Fruit fly (Drosophila melanogaster) whole organism, wandering third instar larva: ENCODE results near the gene CG4362.

ENCODE experiments used
- Abd-B ChIP-seq: fragments of >200 bp; optimal IDR thresholded peaks from 2 replicates; lab custom pipeline; 2017; ENCODE audit warnings: missing biosample characterization, missing genetic modification characterization
- CG32264 ChIP-seq: fragments of 200-800 bp; sonication (Bioruptor generic); optimal IDR thresholded peaks from 2 replicates; lab custom pipeline; 2016; ENCODE audit warnings: missing biosample characterization, missing genetic modification characterization
- CrebA ChIP-seq: fragments of 200-800 bp; sonication (Bioruptor generic); optimal IDR thresholded peaks from 2 replicates; lab custom pipeline; 2016; ENCODE audit warnings: missing biosample characterization, mild to moderate bottlenecking, missing genetic modification characterization, borderline replicate concordance
- Dfd ChIP-seq: fragments of >200 bp; optimal IDR thresholded peaks from 2 replicates; lab custom pipeline; 2017; ENCODE audit warnings: missing biosample characterization, missing genetic modification characterization
- Dif ChIP-seq: fragments of 200-275, 200-300 bp; sonication (Bioruptor generic); optimal IDR thresholded peaks from 2 replicates; lab custom pipeline; 2018; ENCODE audit warnings: missing biosample characterization, missing genetic modification characterization; ENCODE audit not compliant: partially characterized antibody
- GATAd ChIP-seq: sonication (Bioruptor generic); optimal IDR thresholded peaks from 2 replicates; lab custom pipeline; 2016; ENCODE audit warnings: missing biosample characterization, missing genetic modification characterization
- HLH106 ChIP-seq: fragments of 200-800 bp; optimal IDR thresholded peaks from 3 replicates; lab custom pipeline; 2019; ENCODE audit warnings: missing biosample characterization, mild to moderate bottlenecking, missing genetic modification characterization, moderate library complexity
- Hnf4 ChIP-seq: fragments of 200-800 bp; sonication (Bioruptor generic); optimal IDR thresholded peaks from 2 replicates; lab custom pipeline; 2016; ENCODE audit warnings: missing biosample characterization, mild to moderate bottlenecking, missing genetic modification characterization
- Hr78 ChIP-seq: fragments of >200 bp; optimal IDR thresholded peaks from 2 replicates; lab custom pipeline; 2017; ENCODE audit warnings: missing biosample characterization, missing genetic modification characterization
- Hr83 ChIP-seq: fragments of 200-300 bp; sonication (Bioruptor generic); optimal IDR thresholded peaks from 2 replicates; lab custom pipeline; 2016; ENCODE audit warnings: missing biosample characterization, mild to moderate bottlenecking, missing genetic modification characterization, moderate library complexity; ENCODE audit not compliant: poor library complexity, severe bottlenecking
- Jra ChIP-seq: sonication (Bioruptor generic); optimal IDR thresholded peaks from 2 replicates; lab custom pipeline; 2016; ENCODE audit warnings: missing biosample characterization, missing genetic modification characterization
- Mio ChIP-seq: sonication (Bioruptor generic); optimal IDR thresholded peaks from 2 replicates; lab custom pipeline; 2016; ENCODE audit warnings: missing biosample characterization, missing genetic modification characterization
- Myc ChIP-seq: fragments of >200 bp; optimal IDR thresholded peaks from 2 replicates; lab custom pipeline; 2017
- N ChIP-seq: fragments of >200 bp; optimal IDR thresholded peaks from 2 replicates; lab custom pipeline; 2018; ENCODE audit warnings: missing biosample characterization, missing external identifiers, missing genetic modification characterization
- OdsH ChIP-seq: fragments of 200-800 bp; sonication (Bioruptor generic); optimal IDR thresholded peaks from 2 replicates; lab custom pipeline; 2016; ENCODE audit warnings: missing biosample characterization, mild to moderate bottlenecking, missing genetic modification characterization
- Rel ChIP-seq, 2 experiments: fragments of 200-800 bp; sonication (Bioruptor generic) in 1 of 2; optimal IDR thresholded peaks; 2 replicates in 1 of 2; 3 replicates in 1 of 2; lab custom pipeline; 2016 to 2019; ENCODE audit warnings: mild to moderate bottlenecking in 2 of 2, missing biosample characterization in 2 of 2, missing genetic modification characterization in 2 of 2, moderate library complexity in 1 of 2
- Sp1 ChIP-seq: fragments of 200-800 bp; sonication (Bioruptor generic); optimal IDR thresholded peaks from 3 replicates; lab custom pipeline; 2019; ENCODE audit warnings: missing biosample characterization, mild to moderate bottlenecking, missing genetic modification characterization, moderate library complexity
- Vsx2 ChIP-seq: fragments of 200-300, 225-300 bp; sonication (Bioruptor generic); optimal IDR thresholded peaks from 2 replicates; lab custom pipeline; 2018; ENCODE audit warnings: missing biosample characterization, missing genetic modification characterization; ENCODE audit not compliant: partially characterized antibody
- br ChIP-seq: fragments of 200-800 bp; sonication (Bioruptor generic); optimal IDR thresholded peaks from 2 replicates; lab custom pipeline; 2016; ENCODE audit warnings: missing biosample characterization, missing genetic modification characterization
- brk ChIP-seq: fragments of 200-800 bp; sonication (Bioruptor generic); optimal IDR thresholded peaks from 2 replicates; lab custom pipeline; 2016; ENCODE audit warnings: missing biosample characterization, mild to moderate bottlenecking, missing genetic modification characterization
- dl ChIP-seq, 2 experiments: fragments of 175-275, 200-275 bp in 1 of 2; fragments of 200-275 bp in 1 of 2; sonication (Bioruptor generic); optimal IDR thresholded peaks; lab custom pipeline; 2018; ENCODE audit warnings: mild to moderate bottlenecking in 2 of 2, missing biosample characterization in 2 of 2, missing genetic modification characterization in 2 of 2, moderate library complexity in 2 of 2; ENCODE audit not compliant: partially characterized antibody in 2 of 2, insufficient read depth in 1 of 2
- dsf ChIP-seq: sonication (Bioruptor generic); optimal IDR thresholded peaks from 2 replicates; lab custom pipeline; 2016; ENCODE audit warnings: missing biosample characterization, missing genetic modification characterization, borderline replicate concordance
- ey ChIP-seq: fragments of 200-800 bp; sonication (Bioruptor generic); optimal IDR thresholded peaks from 2 replicates; lab custom pipeline; 2016; ENCODE audit warnings: missing biosample characterization, missing genetic modification characterization
- foxo ChIP-seq, 2 experiments: fragments of 200-800 bp; sonication (Bioruptor generic); optimal IDR thresholded peaks; 2 replicates in 1 of 2; 3 replicates in 1 of 2; lab custom pipeline; 2016 to 2017; ENCODE audit warnings: missing biosample characterization in 2 of 2, missing genetic modification characterization in 2 of 2
- fru ChIP-seq: fragments of 200-800 bp; sonication (Bioruptor generic); optimal IDR thresholded peaks from 3 replicates; lab custom pipeline; 2016; ENCODE audit warnings: missing biosample characterization, mild to moderate bottlenecking, missing genetic modification characterization
- h ChIP-seq: fragments of 200-800 bp; sonication (Bioruptor generic); optimal IDR thresholded peaks from 3 replicates; lab custom pipeline; 2016; ENCODE audit warnings: missing biosample characterization, mild to moderate bottlenecking, missing genetic modification characterization
- lola ChIP-seq: fragments of >200 bp; optimal IDR thresholded peaks from 2 replicates; lab custom pipeline; 2017; ENCODE audit warnings: missing biosample characterization, missing genetic modification characterization
- pan ChIP-seq: fragments of >200 bp; optimal IDR thresholded peaks from 2 replicates; lab custom pipeline; 2017
- psq ChIP-seq: fragments of 200-800 bp; sonication (Bioruptor generic); optimal IDR thresholded peaks from 3 replicates; lab custom pipeline; 2017; ENCODE audit warnings: missing biosample characterization, mild to moderate bottlenecking, missing genetic modification characterization, moderate library complexity
- rgr ChIP-seq: fragments of 200-800 bp; sonication (Bioruptor generic); optimal IDR thresholded peaks from 3 replicates; lab custom pipeline; 2016; ENCODE audit warnings: missing biosample characterization, mild to moderate bottlenecking, missing genetic modification characterization
- sage ChIP-seq: fragments of 200-800 bp; sonication (Bioruptor generic); optimal IDR thresholded peaks from 2 replicates; lab custom pipeline; 2016; ENCODE audit warnings: missing biosample characterization, mild to moderate bottlenecking, missing genetic modification characterization
- sv ChIP-seq: fragments of 200-800 bp; sonication (Bioruptor generic); optimal IDR thresholded peaks from 3 replicates; lab custom pipeline; 2016; ENCODE audit warnings: missing biosample characterization, missing genetic modification characterization
- tai ChIP-seq: sonication (Bioruptor generic); optimal IDR thresholded peaks from 2 replicates; lab custom pipeline; 2016; ENCODE audit warnings: missing biosample characterization, missing genetic modification characterization
- usp ChIP-seq: fragments of >200 bp; optimal IDR thresholded peaks from 2 replicates; lab custom pipeline; 2017; ENCODE audit warnings: missing biosample characterization, missing genetic modification characterization
- woc ChIP-seq: sonication (Bioruptor generic); optimal IDR thresholded peaks from 2 replicates; lab custom pipeline; 2016; ENCODE audit warnings: missing biosample characterization, mild to moderate bottlenecking, missing genetic modification characterization

Gene CG4362

dm6 chr3R:20288564-20288963 lies 18.8 kb downstream of the CG4362 start:
- TF ChIP-seq Dfd = peak; percentile 96
- no peak for TF ChIP-seq foxo (GFP tag; optimal IDR thresholded peaks at IDR 0.05; lab: Kevin White, UChicago)

dm6 chr3R:20288069-20288468 lies 19.3 kb downstream of the CG4362 start:
- TF ChIP-seq tai (GFP tag; lab: Kevin White, UChicago) = no peak
- no peak for TF ChIP-seq Dfd
- TF ChIP-seq pan (lab: Kevin White, UChicago) = no peak
- no peak for TF ChIP-seq N
- TF ChIP-seq Hr83 (GFP tag; lab: Kevin White, UChicago) = no peak
- no peak for TF ChIP-seq Dif (GFP tag; lab: Kevin White, UChicago)
- no peak for TF ChIP-seq fru (GFP tag; lab: Kevin White, UChicago)

- no peak for TF ChIP-seq pan (lab: Kevin White, UChicago)
- no peak for TF ChIP-seq Jra (GFP tag; lab: Kevin White, UChicago)
- TF ChIP-seq Mio (GFP tag; lab: Kevin White, UChicago) = no peak
- no peak for TF ChIP-seq woc
- TF ChIP-seq sage (GFP tag; lab: Kevin White, UChicago) = no peak
- TF ChIP-seq dsf = no peak
- no peak for TF ChIP-seq Sp1
- TF ChIP-seq br (GFP tag; lab: Kevin White, UChicago) = no peak
Observed at dm6 chr3R:20286758-20287157, 20.6 kb downstream of the CG4362 start.

dm6 chr3R:20285678-20286449 lies 21.5 kb downstream of the CG4362 start:
- TF ChIP-seq foxo (GFP tag; optimal IDR thresholded peaks at IDR 0.05; lab: Kevin White, UChicago) = peak in 1 of 2 experiments; percentile 33
- peak; percentile 3 for TF ChIP-seq Vsx2
- peak; percentile 44 for TF ChIP-seq Hr83 (GFP tag; lab: Kevin White, UChicago)
- peak; percentile 15 for TF ChIP-seq h (GFP tag; lab: Kevin White, UChicago)
- peak; percentile 22 for TF ChIP-seq OdsH (GFP tag; lab: Kevin White, UChicago)
- TF ChIP-seq Myc = no peak
- no peak for TF ChIP-seq N
- peak; percentile 37 for TF ChIP-seq fru (GFP tag; lab: Kevin White, UChicago)
- peak; percentile 4 for TF ChIP-seq psq (GFP tag; lab: Kevin White, UChicago)
- TF ChIP-seq ey = no peak
- TF ChIP-seq Hnf4 (GFP tag; lab: Kevin White, UChicago) = peak; percentile 12
- TF ChIP-seq Hr78 = no peak
- TF ChIP-seq Sp1 = peak; percentile 9
- peak; percentile 7 for TF ChIP-seq HLH106
- TF ChIP-seq rgr = peak; percentile 26
- TF ChIP-seq, all 38 proteins: peak for 11

- peak; percentile 55 for TF ChIP-seq sage (GFP tag; lab: Kevin White, UChicago)
- TF ChIP-seq dl (GFP tag; optimal IDR thresholded peaks at IDR 0.05; lab: Kevin White, UChicago; ENCODE audit: insufficient read depth in 1 of 2, partially characterized antibody in 2 of 2) = no peak
- TF ChIP-seq Jra (GFP tag; lab: Kevin White, UChicago) = no peak
- no peak for TF ChIP-seq Vsx2
- TF ChIP-seq psq (GFP tag; lab: Kevin White, UChicago) = peak; percentile 58
- TF ChIP-seq Sp1 = peak; percentile 29
- TF ChIP-seq tai (GFP tag; lab: Kevin White, UChicago) = no peak
- peak; percentile 9 for TF ChIP-seq Hnf4 (GFP tag; lab: Kevin White, UChicago)
- TF ChIP-seq Dfd = no peak
- peak; percentile 32 for TF ChIP-seq rgr
- TF ChIP-seq brk = no peak
- no peak for TF ChIP-seq CrebA (GFP tag; lab: Kevin White, UChicago)
- TF ChIP-seq usp (GFP tag; lab: Kevin White, UChicago) = no peak
- TF ChIP-seq Hr83 (GFP tag; lab: Kevin White, UChicago) = no peak
- no peak for TF ChIP-seq pan (lab: Kevin White, UChicago)
- no peak for TF ChIP-seq lola (GFP tag; lab: Kevin White, UChicago)
- TF ChIP-seq N = no peak
- TF ChIP-seq br (GFP tag; lab: Kevin White, UChicago) = no peak
- TF ChIP-seq HLH106 = no peak
- TF ChIP-seq Abd-B (GFP tag; lab: Kevin White, UChicago) = no peak
- TF ChIP-seq Dif (GFP tag; lab: Kevin White, UChicago) = peak; percentile 14
- TF ChIP-seq dsf = no peak
- TF ChIP-seq fru (GFP tag; lab: Kevin White, UChicago) = no peak
- no peak for TF ChIP-seq ey
- no peak for TF ChIP-seq OdsH (GFP tag; lab: Kevin White, UChicago)
- TF ChIP-seq Rel (GFP tag; optimal IDR thresholded peaks at IDR 0.05; lab: Kevin White, UChicago) = no peak
- no peak for TF ChIP-seq Rel (tag; optimal IDR thresholded peaks at IDR 0.05; lab: Kevin White, UChicago)
- TF ChIP-seq sv (GFP tag; lab: Kevin White, UChicago) = no peak
- no peak for TF ChIP-seq CG32264 (GFP tag; lab: Kevin White, UChicago)
- TF ChIP-seq Mio (GFP tag; lab: Kevin White, UChicago) = no peak
- TF ChIP-seq GATAd (GFP tag; lab: Kevin White, UChicago) = no peak
- peak; percentile 22 for TF ChIP-seq h (GFP tag; lab: Kevin White, UChicago)
- no peak for TF ChIP-seq Hr78
- TF ChIP-seq foxo (GFP tag; optimal IDR thresholded peaks at IDR 0.05; lab: Kevin White, UChicago) = peak in 1 of 2 experiments; percentile 54
Observed at dm6 chr3R:20284140-20284911, 23.0 kb downstream of the CG4362 start.
